ENCODE assay signal across 2 fruit fly cellular contexts in genomic region chrX:19348222-19348621, dm6.
A peak's percentile ranks its signal among the peaks of the same experiment; 100 is the strongest.
TF ChIP-seq lines count a peak whose summit lies in the region.

Gene nAChRalpha7 (minus strand): TSS chrX:19348447.

- no peak for TF ChIP-seq CTCF in whole organism, embryonic (GFP tag; optimal IDR thresholded peaks at IDR 0.05; lab: Kevin White, UChicago)

TF ChIP-seq in whole organism, adult, 20 proteins besides CTCF, POLR2A, EP300 and RAD21:
- TF ChIP-seq pad (GFP tag; optimal IDR thresholded peaks at IDR 0.05; lab: Kevin White, UChicago) (peak; percentile 17), CG7045 (GFP tag; optimal IDR thresholded peaks at IDR 0.05; lab: Kevin White, UChicago) (no peak), cic (GFP tag; optimal IDR thresholded peaks at IDR 0.05; lab: Kevin White, UChicago) (no peak), CG33017 (tag; optimal IDR thresholded peaks at IDR 0.05; lab: Kevin White, UChicago) (no peak), toe (GFP tag; optimal IDR thresholded peaks at IDR 0.05; lab: Kevin White, UChicago) (no peak), tj (GFP tag; optimal IDR thresholded peaks at IDR 0.05; lab: Kevin White, UChicago) (no peak), Mnt (GFP tag; optimal IDR thresholded peaks at IDR 0.05; lab: Kevin White, UChicago) (peak; percentile 31)

TF ChIP-seq in whole organism, embryonic, 481 proteins besides CTCF, POLR2A, EP300 and RAD21:
- TF ChIP-seq BtbVII (GFP tag; optimal IDR thresholded peaks at IDR 0.05; lab: Kevin White, UChicago) (no peak), Deaf1 (tag; optimal IDR thresholded peaks at IDR 0.05; lab: Kevin White, UChicago) (peak; percentile 94), twi (tag; optimal IDR thresholded peaks at IDR 0.05; lab: Kevin White, UChicago) (peak; percentile 27), CG1792 (GFP tag; optimal IDR thresholded peaks at IDR 0.05; lab: Kevin White, UChicago) (no peak), CG34376 (GFP tag; optimal IDR thresholded peaks at IDR 0.05; lab: Kevin White, UChicago) (no peak), CG13775 (GFP tag; optimal IDR thresholded peaks at IDR 0.05; lab: Kevin White, UChicago) (peak; percentile 43), CG13894 (tag; optimal IDR thresholded peaks at IDR 0.05; lab: Kevin White, UChicago) (peak; percentile 34), Med (GFP tag; lab: Kevin White, UChicago) (peak; percentile 54), rib (GFP tag; IDR thresholded peaks at IDR 0.05; lab: Robert Waterston, UW) (no peak)
